Worm (Caenorhabditis elegans) whole organism, late embryonic: Measurements from ENCODE around the gene ile-2.

Source experiments
- C08G9.2 ChIP-seq: sonication (generic microtip); optimal IDR thresholded peaks from 2 replicates; lab custom pipeline; 2016; ENCODE audit warnings: mild to moderate bottlenecking, missing genetic modification characterization, moderate library complexity, missing compliant biosample characterization
- C38D4.7 ChIP-seq: fragments of 200-800 bp; sonication (Bioruptor generic); optimal IDR thresholded peaks from 2 replicates; lab custom pipeline; 2018; ENCODE audit warnings: mild to moderate bottlenecking, missing genetic modification characterization, moderate library complexity, missing compliant biosample characterization
- F13H6.1 ChIP-seq: sonication (generic microtip); optimal IDR thresholded peaks from 2 replicates; lab custom pipeline; 2016; ENCODE audit warnings: missing genetic modification characterization, missing compliant biosample characterization
- K02D7.2 ChIP-seq: sonication (generic microtip); optimal IDR thresholded peaks from 2 replicates; lab custom pipeline; 2017; ENCODE audit warnings: mild to moderate bottlenecking, missing genetic modification characterization, missing compliant biosample characterization
- T23F11.4 ChIP-seq: fragments of 200-800 bp; sonication (Bioruptor generic); optimal IDR thresholded peaks from 2 replicates; lab custom pipeline; 2018; ENCODE audit warnings: mild to moderate bottlenecking, missing genetic modification characterization, missing compliant biosample characterization
- Y22D7AL.16 ChIP-seq: sonication (generic microtip); optimal IDR thresholded peaks from 2 replicates; lab custom pipeline; 2016; ENCODE audit warnings: missing genetic modification characterization, missing compliant biosample characterization
- ama-1 ChIP-seq: fragments of 150-350 bp; optimal IDR thresholded peaks from 2 replicates; lab custom pipeline; 2014
- ceh-18 ChIP-seq: sonication (generic microtip); optimal IDR thresholded peaks from 2 replicates; lab custom pipeline; 2016; ENCODE audit warnings: missing genetic modification characterization, missing compliant biosample characterization
- ceh-19 ChIP-seq: fragments of 200-800 bp; sonication (Bioruptor generic); optimal IDR thresholded peaks from 2 replicates; lab custom pipeline; 2018; ENCODE audit warnings: mild to moderate bottlenecking, missing genetic modification characterization, missing compliant biosample characterization
- ceh-22 ChIP-seq: sonication (generic microtip); optimal IDR thresholded peaks from 2 replicates; lab custom pipeline; 2017; ENCODE audit warnings: missing biosample characterization, missing genetic modification characterization
- ceh-31 ChIP-seq: sonication (generic microtip); optimal IDR thresholded peaks from 2 replicates; lab custom pipeline; 2016; ENCODE audit warnings: missing genetic modification characterization, missing compliant biosample characterization
- ceh-45 ChIP-seq: fragments of 200-800 bp; sonication (Bioruptor generic); IDR thresholded peaks from 2 replicates; pipeline ENCODE4 v1.3.6; 2022; ENCODE audit warnings: missing genetic modification reagents, missing genetic modification characterization, missing compliant biosample characterization
- ceh-48 ChIP-seq: sonication (generic microtip); optimal IDR thresholded peaks from 2 replicates; lab custom pipeline; 2016; ENCODE audit warnings: missing genetic modification characterization, inconsistent platforms, missing compliant biosample characterization
- ceh-9 ChIP-seq: sonication (generic microtip); optimal IDR thresholded peaks from 2 replicates; lab custom pipeline; 2016; ENCODE audit warnings: mild to moderate bottlenecking, missing genetic modification characterization, inconsistent platforms, missing compliant biosample characterization
- che-1 ChIP-seq: sonication (generic microtip); optimal IDR thresholded peaks from 2 replicates; lab custom pipeline; 2016; ENCODE audit warnings: mild to moderate bottlenecking, missing genetic modification characterization, missing compliant biosample characterization
- dmd-4 ChIP-seq: sonication (generic microtip); optimal IDR thresholded peaks from 2 replicates; lab custom pipeline; 2016; ENCODE audit warnings: borderline replicate concordance, missing genetic modification characterization, missing compliant biosample characterization
- dve-1 ChIP-seq: sonication (generic microtip); optimal IDR thresholded peaks from 2 replicates; lab custom pipeline; 2017; ENCODE audit warnings: antibody characterized with exemption, mild to moderate bottlenecking, missing genetic modification characterization, missing compliant biosample characterization
- elt-2 ChIP-seq: sonication (generic microtip); optimal IDR thresholded peaks from 2 replicates; lab custom pipeline; 2016; ENCODE audit warnings: missing genetic modification reagents, missing genetic modification characterization, missing compliant biosample characterization
- elt-4 ChIP-seq: sonication (generic microtip); optimal IDR thresholded peaks from 2 replicates; lab custom pipeline; 2016; ENCODE audit warnings: missing genetic modification characterization, missing compliant biosample characterization
- fax-1 ChIP-seq: sonication (generic microtip); optimal IDR thresholded peaks from 2 replicates; lab custom pipeline; 2016; ENCODE audit warnings: missing genotype, missing genetic modification characterization, missing compliant biosample characterization
- fkh-10 ChIP-seq: fragments of 150-350 bp; optimal IDR thresholded peaks from 2 replicates; lab custom pipeline; 2014; ENCODE audit warnings: missing biosample characterization, missing genetic modification reagents, missing genetic modification characterization
- hlh-13 ChIP-seq: fragments of 200-800 bp; sonication (Bioruptor generic); optimal IDR thresholded peaks from 2 replicates; lab custom pipeline; 2018; ENCODE audit warnings: mild to moderate bottlenecking, missing genetic modification characterization, missing compliant biosample characterization
- hlh-15 ChIP-seq: sonication (generic microtip); optimal IDR thresholded peaks from 2 replicates; lab custom pipeline; 2016; ENCODE audit warnings: missing genetic modification characterization, missing compliant biosample characterization
- hlh-30 ChIP-seq: sonication (generic microtip); optimal IDR thresholded peaks from 2 replicates; lab custom pipeline; 2017; ENCODE audit warnings: antibody characterized with exemption, missing genetic modification characterization, missing compliant biosample characterization; ENCODE audit not compliant: insufficient read depth
- hlh-6 ChIP-seq: sonication (generic microtip); optimal IDR thresholded peaks from 2 replicates; lab custom pipeline; 2016; ENCODE audit warnings: missing genotype, missing genetic modification characterization, missing compliant biosample characterization
- hlh-8 ChIP-seq: sonication (generic microtip); optimal IDR thresholded peaks from 2 replicates; lab custom pipeline; 2016; ENCODE audit warnings: missing genotype, missing genetic modification characterization, missing compliant biosample characterization
- lim-6 ChIP-seq: sonication (generic microtip); optimal IDR thresholded peaks from 2 replicates; lab custom pipeline; 2016; ENCODE audit warnings: missing genetic modification characterization, missing compliant biosample characterization
- lin-11 ChIP-seq: fragments of 200-800 bp; sonication (Bioruptor generic); optimal IDR thresholded peaks from 2 replicates; lab custom pipeline; 2018; ENCODE audit warnings: mild to moderate bottlenecking, missing genetic modification characterization, missing compliant biosample characterization
- mec-3 ChIP-seq: sonication (generic microtip); optimal IDR thresholded peaks from 2 replicates; lab custom pipeline; 2016; ENCODE audit warnings: borderline replicate concordance, missing genetic modification characterization, missing compliant biosample characterization
- nfya-1 ChIP-seq: sonication (generic microtip); optimal IDR thresholded peaks from 2 replicates; lab custom pipeline; 2017; ENCODE audit warnings: missing genetic modification characterization, mild to moderate bottlenecking, missing compliant biosample characterization, antibody characterized with exemption, moderate library complexity
- nhr-232 ChIP-seq: sonication (generic microtip); optimal IDR thresholded peaks from 2 replicates; lab custom pipeline; 2016; ENCODE audit warnings: missing genetic modification characterization, missing compliant biosample characterization
- npax-4 ChIP-seq: sonication (generic microtip); optimal IDR thresholded peaks from 2 replicates; lab custom pipeline; 2016; ENCODE audit warnings: missing genetic modification characterization, missing compliant biosample characterization
- odd-2 ChIP-seq: sonication (generic microtip); optimal IDR thresholded peaks from 2 replicates; lab custom pipeline; 2017; ENCODE audit warnings: antibody characterized with exemption, mild to moderate bottlenecking, missing genetic modification characterization, missing compliant biosample characterization
- pag-3 ChIP-seq: sonication (generic microtip); optimal IDR thresholded peaks from 2 replicates; lab custom pipeline; 2016; ENCODE audit warnings: missing compliant biosample characterization, missing genetic modification characterization, borderline replicate concordance
- pat-9 ChIP-seq: fragments of 200-800 bp; sonication (Bioruptor generic); optimal IDR thresholded peaks from 2 replicates; lab custom pipeline; 2018; ENCODE audit warnings: mild to moderate bottlenecking, missing genetic modification characterization, moderate library complexity, missing compliant biosample characterization
- pha-4 ChIP-seq: fragments of 150-350 bp; optimal IDR thresholded peaks from 2 replicates; lab custom pipeline; 2018; ENCODE audit warnings: missing biosample characterization, missing genetic modification reagents, missing genetic modification characterization
- pqm-1 ChIP-seq: sonication (generic microtip); optimal IDR thresholded peaks from 2 replicates; lab custom pipeline; 2016; ENCODE audit warnings: missing genetic modification characterization, missing compliant biosample characterization
- pros-1 ChIP-seq: fragments of 150-350 bp; optimal IDR thresholded peaks from 2 replicates; lab custom pipeline; 2014; ENCODE audit warnings: missing biosample characterization, missing genetic modification reagents, missing genetic modification characterization
- ref-2 ChIP-seq: sonication (generic microtip); optimal IDR thresholded peaks from 2 replicates; lab custom pipeline; 2016; ENCODE audit warnings: missing genetic modification characterization, missing compliant biosample characterization
- sdc-2 ChIP-seq: sonication (generic microtip); optimal IDR thresholded peaks from 2 replicates; lab custom pipeline; 2016; ENCODE audit warnings: missing genotype, missing genetic modification characterization, missing compliant biosample characterization
- sox-2 ChIP-seq: fragments of 200-800 bp; sonication (Bioruptor generic); IDR thresholded peaks from 2 replicates; pipeline ENCODE4 v1.3.6; 2022; ENCODE audit warnings: missing genetic modification reagents, missing genetic modification characterization, missing compliant biosample characterization
- sox-4 ChIP-seq: sonication (generic microtip); optimal IDR thresholded peaks from 2 replicates; lab custom pipeline; 2017; ENCODE audit warnings: mild to moderate bottlenecking, missing genetic modification characterization, inconsistent platforms, missing compliant biosample characterization
- unc-42 ChIP-seq: sonication (generic microtip); optimal IDR thresholded peaks from 2 replicates; lab custom pipeline; 2016; ENCODE audit warnings: missing genotype, missing genetic modification characterization, missing compliant biosample characterization
- unc-86 ChIP-seq: sonication (generic microtip); optimal IDR thresholded peaks from 2 replicates; lab custom pipeline; 2016; ENCODE audit warnings: missing genetic modification characterization, missing compliant biosample characterization
- zip-5 ChIP-seq: sonication (generic microtip); optimal IDR thresholded peaks from 2 replicates; lab custom pipeline; 2016; ENCODE audit warnings: missing genetic modification characterization, missing compliant biosample characterization

ile-2 gene

DNA sequence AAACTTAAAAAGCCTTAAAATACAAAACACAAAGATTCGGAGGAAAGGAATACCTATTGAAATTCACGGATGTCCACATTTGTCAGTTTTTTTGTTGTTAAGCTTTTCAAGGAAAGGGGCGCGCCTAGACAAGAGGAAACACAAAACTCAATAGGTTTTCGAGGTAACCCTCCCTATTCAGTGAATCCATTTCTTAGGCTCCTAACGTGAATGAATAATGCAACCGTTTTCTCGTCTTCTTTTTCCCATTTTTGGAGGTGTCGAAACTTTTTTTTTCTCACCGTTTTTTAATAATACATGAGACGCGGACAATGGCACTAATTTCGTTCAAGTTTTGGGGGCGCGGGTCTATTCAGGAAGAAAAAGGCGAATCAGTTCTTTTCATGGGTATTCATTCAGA lies 31.4 kb upstream of the ile-2 start:
- TF ChIP-seq nhr-232 (tag; lab: Kevin White, UChicago) (no peak), nfya-1 (tag; lab: Kevin White, UChicago) (no peak), ceh-31 (tag; lab: Kevin White, UChicago) (peak; percentile 51), ceh-19 (GFP tag; lab: Kevin White, UChicago) (no peak), dmd-4 (tag; lab: Kevin White, UChicago) (no peak), hlh-15 (tag; lab: Kevin White, UChicago) (no peak), ceh-18 (tag; lab: Kevin White, UChicago) (no peak), pag-3 (no peak)

DNA sequence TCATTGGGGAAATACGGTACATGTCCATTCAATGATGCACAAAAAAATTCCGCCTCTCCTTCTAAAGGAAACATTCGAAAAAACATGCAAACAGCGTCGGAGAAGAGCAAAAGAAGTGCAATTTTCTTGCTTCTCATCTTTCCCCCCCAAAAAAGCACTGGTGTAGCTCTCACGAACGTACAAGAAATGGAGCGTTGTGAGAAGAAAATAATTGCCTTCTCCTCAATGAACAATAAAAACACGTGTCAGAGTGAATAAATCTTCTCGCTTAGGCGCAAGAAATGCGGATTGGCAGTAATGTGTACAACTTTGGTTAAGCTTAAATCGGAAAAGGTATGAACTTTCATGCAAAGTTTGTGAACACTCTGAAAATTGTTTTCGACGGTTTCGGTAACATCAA lies 20.1 kb upstream of the ile-2 start:
- TF ChIP-seq hlh-6 (tag; lab: Kevin White, UChicago) (no peak), nhr-232 (tag; lab: Kevin White, UChicago) (no peak), fax-1 (tag; lab: Kevin White, UChicago) (no peak), npax-4 (tag; lab: Kevin White, UChicago) (no peak), T23F11.4 (GFP tag; lab: Kevin White, UChicago) (no peak)
- TF ChIP-seq, all 69 proteins: peak for 0

DNA sequence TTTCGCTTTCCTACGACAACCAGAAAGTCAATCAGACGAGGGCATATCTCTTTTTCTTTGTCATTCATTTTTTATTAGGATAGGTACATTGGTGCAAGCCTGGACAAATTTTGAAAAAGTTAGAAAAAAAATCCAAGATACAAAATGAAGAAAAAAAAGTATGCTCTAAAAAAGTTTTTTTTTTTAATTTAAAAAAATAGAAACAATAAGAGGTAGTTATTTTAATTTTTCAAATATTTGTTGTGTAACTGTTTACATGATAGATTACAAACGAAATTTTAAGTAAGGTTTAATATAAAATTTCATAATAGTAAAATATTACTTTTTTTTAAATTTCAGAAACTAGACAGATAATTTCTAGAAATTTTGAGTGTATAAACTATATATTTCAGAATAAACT lies 8.8 kb upstream of the ile-2 start, which contains the start of gene aex-3:
Gene aex-3 (minus strand): TSS at position 101 of the 400 bp plus-strand sequence.
- TF ChIP-seq sdc-2 (tag; lab: Kevin White, UChicago) (no peak), unc-86 (no peak), dve-1 (tag; lab: Kevin White, UChicago) (no peak), ama-1 (lab: Kevin White, UChicago) (no peak), lin-11 (no peak), ceh-48 (tag; lab: Kevin White, UChicago) (no peak), che-1 (tag; lab: Kevin White, UChicago) (no peak), fkh-10 (GFP tag; lab: Kevin White, UChicago) (no peak), ceh-18 (tag; lab: Kevin White, UChicago) (no peak)

DNA sequence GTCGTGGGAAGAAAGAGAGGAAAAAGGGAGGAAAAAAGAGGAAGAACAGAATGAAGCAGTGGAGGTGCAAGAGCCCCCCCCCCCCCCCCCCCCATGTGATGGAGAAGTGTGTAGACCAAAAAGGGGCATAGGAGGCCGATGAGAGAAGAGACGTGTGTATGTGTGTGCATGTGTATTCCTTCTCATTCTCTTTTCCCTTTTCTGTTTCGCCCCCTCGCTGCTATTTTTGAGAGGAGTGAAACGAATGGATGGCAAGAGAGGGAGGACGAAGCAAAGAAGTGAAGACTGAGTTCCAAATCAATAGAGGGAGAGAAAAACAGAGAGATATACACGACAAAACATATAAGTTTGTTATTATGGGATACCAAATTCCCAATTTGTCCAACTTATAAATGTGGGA lies 7.8 kb upstream of the ile-2 start:
- no peak for TF ChIP-seq ceh-9 (tag; lab: Kevin White, UChicago)
- TF ChIP-seq C38D4.7 (GFP tag; lab: Kevin White, UChicago): no peak
- TF ChIP-seq unc-42: peak; percentile 42
- no peak for TF ChIP-seq pat-9 (tag; lab: Kevin White, UChicago)
- no peak for TF ChIP-seq hlh-6 (tag; lab: Kevin White, UChicago)
- TF ChIP-seq unc-86: peak; percentile 60
- peak; percentile 20 for TF ChIP-seq sox-4 (tag; lab: Kevin White, UChicago)
- TF ChIP-seq ceh-19 (GFP tag; lab: Kevin White, UChicago): peak; percentile 9
- TF ChIP-seq lin-11: no peak
- TF ChIP-seq pha-4: no peak
- no peak for TF ChIP-seq ceh-22 (tag; lab: Kevin White, UChicago)
- TF ChIP-seq odd-2 (tag; lab: Kevin White, UChicago): no peak
- TF ChIP-seq pros-1 (tag; lab: Kevin White, UChicago): no peak
- TF ChIP-seq ceh-31 (tag; lab: Kevin White, UChicago): peak; percentile 9
- TF ChIP-seq ref-2: no peak
- no peak for TF ChIP-seq pqm-1 (tag; lab: Kevin White, UChicago)
- TF ChIP-seq C08G9.2 (tag; lab: Kevin White, UChicago): no peak
- no peak for TF ChIP-seq hlh-8 (tag; lab: Kevin White, UChicago)
- no peak for TF ChIP-seq ama-1 (lab: Kevin White, UChicago)
- no peak for TF ChIP-seq elt-4 (tag; lab: Kevin White, UChicago)
- no peak for TF ChIP-seq hlh-13 (GFP tag; lab: Kevin White, UChicago)
- TF ChIP-seq elt-2 (tag; lab: Kevin White, UChicago): no peak
- TF ChIP-seq fax-1 (tag; lab: Kevin White, UChicago): no peak
- TF ChIP-seq lim-6 (tag; lab: Kevin White, UChicago): no peak
- peak; percentile 38 for TF ChIP-seq nfya-1 (tag; lab: Kevin White, UChicago)
- TF ChIP-seq zip-5 (tag; lab: Kevin White, UChicago): no peak
- TF ChIP-seq K02D7.2 (tag; lab: Kevin White, UChicago): no peak
- no peak for TF ChIP-seq ceh-45 (GFP tag; lab: Robert Waterston, UW)
- TF ChIP-seq ceh-48 (tag; lab: Kevin White, UChicago): peak; percentile 40
- TF ChIP-seq mec-3: no peak
- TF ChIP-seq F13H6.1 (tag; lab: Kevin White, UChicago): no peak
- TF ChIP-seq T23F11.4 (GFP tag; lab: Kevin White, UChicago): no peak
- TF ChIP-seq dve-1 (tag; lab: Kevin White, UChicago): no peak
- TF ChIP-seq pag-3: no peak
- TF ChIP-seq sox-2 (GFP tag; lab: Robert Waterston, UW): no peak
- no peak for TF ChIP-seq hlh-30 (tag; lab: Kevin White, UChicago)
- no peak for TF ChIP-seq Y22D7AL.16 (tag; lab: Kevin White, UChicago)
- TF ChIP-seq npax-4 (tag; lab: Kevin White, UChicago): no peak
